Fruit fly (Drosophila melanogaster): ENCODE data around the gene Glut1.

The Glut1 gene

dm6 chr3L:1005859-1006258 is 92.0 kb downstream of the Glut1 start:
- TF ChIP-seq CG6276 (GFP tag; optimal IDR thresholded peaks at IDR 0.05) (no peak), Eip78C (GFP tag) (no peak), CG10669 (GFP tag; optimal IDR thresholded peaks at IDR 0.05) (no peak), esn (GFP tag; optimal IDR thresholded peaks at IDR 0.05) (no peak), Sox14 (GFP tag; optimal IDR thresholded peaks at IDR 0.05) (no peak), CG16779 (tag; optimal IDR thresholded peaks at IDR 0.05) (no peak), Ets96B (tag; optimal IDR thresholded peaks at IDR 0.05) (no peak), Hr4 (GFP tag; optimal IDR thresholded peaks at IDR 0.05) (no peak), eg (GFP tag; IDR thresholded peaks at IDR 0.05) (no peak), CG3032 (tag; optimal IDR thresholded peaks at IDR 0.05) (no peak), CG8319 (GFP tag; optimal IDR thresholded peaks at IDR 0.05) (no peak), CG10631 (GFP tag; optimal IDR thresholded peaks at IDR 0.05) (no peak), fd85E (GFP tag; optimal IDR thresholded peaks at IDR 0.05) (no peak), fkh (GFP tag; optimal IDR thresholded peaks at IDR 0.05) (no peak), CG6854 (GFP tag; optimal IDR thresholded peaks at IDR 0.05) (no peak), CG32006 (GFP tag; optimal IDR thresholded peaks at IDR 0.05) (no peak), dac (GFP tag; optimal IDR thresholded peaks at IDR 0.05) (no peak), CG7368 (GFP tag; optimal IDR thresholded peaks at IDR 0.05) (no peak), Lpt (GFP tag; optimal IDR thresholded peaks at IDR 0.05) (no peak)

dm6 chr3L:1007513-1008459 is 93.9 kb downstream of the Glut1 start:
- TF ChIP-seq fkh (GFP tag; optimal IDR thresholded peaks at IDR 0.05) (peak; percentile 67), CG6808 (GFP tag; optimal IDR thresholded peaks at IDR 0.05) (peak; percentile 55), acj6 (GFP tag; optimal IDR thresholded peaks at IDR 0.05) (peak; percentile 79), pdm3 (GFP tag; optimal IDR thresholded peaks at IDR 0.05) (peak; percentile 67), Smox (GFP tag; optimal IDR thresholded peaks at IDR 0.05) (peak; percentile 54), vri (GFP tag; optimal IDR thresholded peaks at IDR 0.05) (peak; percentile 32), Gug (GFP tag; IDR thresholded peaks at IDR 0.05) (peak; percentile 66), CG10631 (GFP tag; optimal IDR thresholded peaks at IDR 0.05) (peak; percentile 68), Ets21C (GFP tag; optimal IDR thresholded peaks at IDR 0.05) (peak; percentile 4), net (GFP tag; optimal IDR thresholded peaks at IDR 0.05) (peak; percentile 71), CG8632 (GFP tag; optimal IDR thresholded peaks at IDR 0.05) (peak; percentile 59), cyc (GFP tag; optimal IDR thresholded peaks at IDR 0.05) (peak; percentile 88), CG8319 (GFP tag; optimal IDR thresholded peaks at IDR 0.05) (peak; percentile 60), Blimp-1 (GFP tag; optimal IDR thresholded peaks at IDR 0.05) (peak; percentile 54), CG6163 (GFP tag; IDR thresholded peaks at IDR 0.05) (peak; percentile 97), CG1621 (tag; optimal IDR thresholded peaks at IDR 0.05) (peak; percentile 20), svp (GFP tag) (peak; percentile 76), Hr39 (GFP tag; optimal IDR thresholded peaks at IDR 0.05) (peak; percentile 70), CG6276 (GFP tag; optimal IDR thresholded peaks at IDR 0.05) (peak; percentile 66), Sox102F (GFP tag; optimal IDR thresholded peaks at IDR 0.05) (peak; percentile 53), fd85E (GFP tag; optimal IDR thresholded peaks at IDR 0.05) (peak; percentile 9), Hr38 (GFP tag; optimal IDR thresholded peaks at IDR 0.05) (no peak), CG9139 (GFP tag; optimal IDR thresholded peaks at IDR 0.05) (peak; percentile 53), ss (GFP tag; optimal IDR thresholded peaks at IDR 0.05) (peak; percentile 4 to 53), topi (GFP tag; optimal IDR thresholded peaks at IDR 0.05) (peak; percentile 86), eg (GFP tag; IDR thresholded peaks at IDR 0.05) (peak; percentile 82), CG3919 (GFP tag; optimal IDR thresholded peaks at IDR 0.05) (peak; percentile 89), lz (GFP tag; optimal IDR thresholded peaks at IDR 0.05) (peak; percentile 66), dac (GFP tag; optimal IDR thresholded peaks at IDR 0.05) (peak; percentile 34), CG11902 (GFP tag; optimal IDR thresholded peaks at IDR 0.05) (peak; percentile 21), Sox14 (GFP tag; optimal IDR thresholded peaks at IDR 0.05) (peak; percentile 64), CG16779 (tag; optimal IDR thresholded peaks at IDR 0.05) (no peak), Eip75B (GFP tag; optimal IDR thresholded peaks at IDR 0.05) (peak; percentile 82), CG6792 (GFP tag; optimal IDR thresholded peaks at IDR 0.05) (peak; percentile 68), CG10669 (GFP tag; optimal IDR thresholded peaks at IDR 0.05) (peak; percentile 66), CG32006 (GFP tag; optimal IDR thresholded peaks at IDR 0.05) (peak; percentile 86), Met (GFP tag; optimal IDR thresholded peaks at IDR 0.05) (peak; percentile 69), dsx (GFP tag; optimal IDR thresholded peaks at IDR 0.05; ENCODE audit: poor library complexity, severe bottlenecking) (peak; percentile 34), CG6854 (GFP tag; optimal IDR thresholded peaks at IDR 0.05) (peak; percentile 60)

Data from whole organism, prepupa.